Worm (Caenorhabditis elegans) whole organism, midembryonic: Measurements from ENCODE around the gene tag-243.

Experiments
- med-1 ChIP-seq: sonication (generic microtip); optimal IDR thresholded peaks from 2 replicates; lab custom pipeline; 2017; ENCODE audit warnings: missing genetic modification characterization, mild to moderate bottlenecking, missing compliant biosample characterization, antibody characterized with exemption, missing genetic modification reagents; ENCODE audit not compliant: insufficient read depth
- ref-1 ChIP-seq: fragments of 200-800 bp; sonication (Bioruptor generic); conservative IDR thresholded peaks from 2 replicates; pipeline ENCODE4 v1.3.6; 2022; ENCODE audit warnings: missing genetic modification reagents, missing genetic modification characterization, missing compliant biosample characterization
- tab-1 ChIP-seq: fragments of 200-800 bp; sonication (Bioruptor generic); IDR thresholded peaks from 2 replicates; pipeline ENCODE4 v1.3.6; 2022; ENCODE audit warnings: missing genetic modification characterization, missing compliant biosample characterization

DNA sequence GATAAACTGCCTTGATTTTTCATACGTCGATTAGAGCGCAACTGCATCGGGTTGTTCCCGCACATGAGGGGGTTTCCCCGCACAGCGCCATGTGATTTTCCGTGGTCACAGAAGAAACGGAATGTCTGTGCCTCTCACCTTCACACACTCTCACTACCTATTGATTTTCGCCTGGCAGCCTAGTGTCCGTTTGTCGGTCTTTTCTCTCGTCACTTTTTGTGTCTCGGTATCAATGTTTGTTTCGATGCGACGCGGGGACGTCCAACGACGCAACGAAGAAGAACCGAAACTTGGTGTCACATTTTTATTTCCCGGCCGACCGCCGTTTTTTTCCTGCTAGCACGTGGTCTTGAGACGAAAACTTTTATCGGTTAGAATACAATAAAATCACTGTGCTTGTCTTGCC is 38.9 kb downstream of the tag-243 start:
- TF ChIP-seq tab-1 (GFP tag; lab: Robert Waterston, UW), result no peak
- no peak for TF ChIP-seq ref-1 (GFP tag; lab: Robert Waterston, UW)
- no peak for TF ChIP-seq med-1
